Fruit fly (Drosophila melanogaster) whole organism, embryonic: ENCODE data around the gene ab.

Experiments used
- B-H1 ChIP-seq: fragments of 200-800 bp; sonication (Bioruptor generic); IDR thresholded peaks from 3 replicates; pipeline ENCODE4 v1.3.6; 2022; ENCODE audit warnings: missing biosample characterization, missing genetic modification characterization
- CG1024 ChIP-seq: fragments of 200-800 bp; sonication (Bioruptor generic); IDR thresholded peaks from 2 replicates; pipeline ENCODE4 v1.3.6; 2022; ENCODE audit warnings: missing biosample characterization, missing genetic modification characterization
- CG10274 ChIP-seq: fragments of 200-800 bp; sonication (Bioruptor generic); optimal IDR thresholded peaks from 3 replicates; lab custom pipeline; 2017; ENCODE audit warnings: missing biosample characterization, mild to moderate bottlenecking, missing genetic modification characterization
- CG10321 ChIP-seq: fragments of 200-800 bp; sonication (Bioruptor generic); IDR thresholded peaks from 2 replicates; pipeline ENCODE4 v1.3.6; 2022; ENCODE audit warnings: missing biosample characterization, missing genetic modification characterization
- CG11085 ChIP-seq: fragments of 200-800 bp; sonication (Bioruptor generic); IDR thresholded peaks from 2 replicates; pipeline ENCODE4 v1.3.6; 2022; ENCODE audit warnings: missing biosample characterization, missing genetic modification characterization
- CG11560 ChIP-seq: fragments of 200-800 bp; sonication (Bioruptor generic); IDR thresholded peaks from 3 replicates; pipeline ENCODE4 v1.3.6; 2022; ENCODE audit warnings: missing biosample characterization, missing genetic modification characterization
- CG12071 ChIP-seq: fragments of 200-800 bp; sonication (Bioruptor generic); optimal IDR thresholded peaks from 3 replicates; lab custom pipeline; 2018; ENCODE audit warnings: missing biosample characterization, mild to moderate bottlenecking, missing genetic modification characterization
- CG12942 ChIP-seq: fragments of 200-800 bp; sonication (Bioruptor generic); optimal IDR thresholded peaks from 3 replicates; lab custom pipeline; 2016; ENCODE audit warnings: missing biosample characterization, missing genetic modification characterization
- CG14710 ChIP-seq: fragments of 200-800 bp; sonication (Bioruptor generic); optimal IDR thresholded peaks from 3 replicates; lab custom pipeline; 2019; ENCODE audit warnings: missing biosample characterization, mild to moderate bottlenecking, missing genetic modification characterization, moderate library complexity
- CG17385 ChIP-seq: fragments of 200-800 bp; sonication (Bioruptor generic); optimal IDR thresholded peaks from 3 replicates; lab custom pipeline; 2018; ENCODE audit warnings: missing biosample characterization, mild to moderate bottlenecking, missing genetic modification characterization
- CG17912 ChIP-seq: fragments of 200-800 bp; sonication (Bioruptor generic); optimal IDR thresholded peaks from 2 replicates; lab custom pipeline; 2018; ENCODE audit warnings: missing biosample characterization, mild to moderate bottlenecking, missing genetic modification characterization
- CG2120 ChIP-seq: fragments of 200-800 bp; sonication (Bioruptor generic); optimal IDR thresholded peaks from 3 replicates; lab custom pipeline; 2016; ENCODE audit warnings: missing biosample characterization, missing genetic modification characterization
- CG2678 ChIP-seq: fragments of 200-800 bp; sonication (Bioruptor generic); optimal IDR thresholded peaks from 3 replicates; lab custom pipeline; 2019; ENCODE audit warnings: missing biosample characterization, mild to moderate bottlenecking, missing genetic modification characterization, moderate library complexity
- CG3163 ChIP-seq: fragments of 200-800 bp; sonication (Bioruptor generic); optimal IDR thresholded peaks from 3 replicates; lab custom pipeline; 2016; ENCODE audit warnings: missing biosample characterization, missing genetic modification characterization
- CG32772 ChIP-seq: fragments of 200-800 bp; sonication (Bioruptor generic); IDR thresholded peaks from 2 replicates; pipeline ENCODE4 v1.3.6; 2022; ENCODE audit warnings: missing biosample characterization, missing genetic modification characterization
- CG3281 ChIP-seq: fragments of 200-800 bp; sonication (Bioruptor generic); optimal IDR thresholded peaks from 3 replicates; lab custom pipeline; 2017; ENCODE audit warnings: missing biosample characterization, mild to moderate bottlenecking, missing genetic modification characterization
- CG6254 ChIP-seq: fragments of 200-800 bp; sonication (Bioruptor generic); optimal IDR thresholded peaks from 3 replicates; lab custom pipeline; 2017; ENCODE audit warnings: mild to moderate bottlenecking, missing biosample characterization, missing genetic modification reagents, missing genetic modification characterization
- CG6765 ChIP-seq: fragments of 200-800 bp; sonication (Bioruptor generic); optimal IDR thresholded peaks from 3 replicates; lab custom pipeline; 2017; ENCODE audit warnings: missing biosample characterization, mild to moderate bottlenecking, missing genetic modification characterization
- CG7357 ChIP-seq: fragments of 200-800 bp; sonication (Bioruptor generic); IDR thresholded peaks from 3 replicates; pipeline ENCODE4 v1.3.6; 2022; ENCODE audit warnings: missing biosample characterization, missing genetic modification characterization
- CG7372 ChIP-seq: fragments of 200-800 bp; sonication (Bioruptor generic); IDR thresholded peaks from 2 replicates; pipeline ENCODE4 v1.3.6; 2022; ENCODE audit warnings: missing biosample characterization, missing genetic modification characterization
- CG8388 ChIP-seq: fragments of 200-800 bp; sonication (Bioruptor generic); optimal IDR thresholded peaks from 2 replicates; lab custom pipeline; 2019; ENCODE audit warnings: missing biosample characterization, mild to moderate bottlenecking, missing genetic modification characterization, moderate library complexity
- CG8765 ChIP-seq: fragments of 200-800 bp; sonication (Bioruptor generic); IDR thresholded peaks from 2 replicates; pipeline ENCODE4 v1.3.6; 2022; ENCODE audit warnings: missing biosample characterization, missing genetic modification characterization
- CG8944 ChIP-seq: fragments of 200-800 bp; sonication (Bioruptor generic); optimal IDR thresholded peaks from 3 replicates; lab custom pipeline; 2016; ENCODE audit warnings: missing biosample characterization, missing genetic modification characterization
- CTCF ChIP-seq: fragments of 200-800 bp; sonication (Bioruptor generic); optimal IDR thresholded peaks from 2 replicates; lab custom pipeline; 2017; ENCODE audit warnings: missing biosample characterization, mild to moderate bottlenecking, missing genetic modification characterization, moderate library complexity
- Deaf1 ChIP-seq: fragments of 200-800 bp; optimal IDR thresholded peaks from 3 replicates; lab custom pipeline; 2019; ENCODE audit warnings: missing biosample characterization, mild to moderate bottlenecking, missing genetic modification characterization, moderate library complexity
- Fer2 ChIP-seq: fragments of 200-800 bp; sonication (Bioruptor generic); optimal IDR thresholded peaks from 2 replicates; lab custom pipeline; 2018; ENCODE audit warnings: missing biosample characterization, mild to moderate bottlenecking, missing genetic modification characterization, moderate library complexity
- Gsc ChIP-seq: fragments of 200-800 bp; sonication (Bioruptor generic); IDR thresholded peaks from 2 replicates; pipeline ENCODE4 v1.3.6; 2022; ENCODE audit warnings: missing biosample characterization, missing genetic modification characterization
- H2.0 ChIP-seq: fragments of 200-800 bp; sonication (Bioruptor generic); IDR thresholded peaks from 2 replicates; pipeline ENCODE4 v1.3.6; 2022; ENCODE audit warnings: missing biosample characterization, missing genetic modification characterization
- Hr39 ChIP-seq: fragments of >200 bp; optimal IDR thresholded peaks from 2 replicates; lab custom pipeline; 2017
- Med ChIP-seq: fragments of 200-800 bp; sonication (Bioruptor generic); peaks from one replicate; lab custom pipeline; 2016; ENCODE audit warnings: missing biosample characterization, missing genetic modification characterization, mild to moderate bottlenecking, inconsistent platforms, moderate library complexity
- Nf-YC ChIP-seq: fragments of 200-800 bp; optimal IDR thresholded peaks from 3 replicates; lab custom pipeline; 2019; ENCODE audit warnings: missing biosample characterization, mild to moderate bottlenecking, missing genetic modification characterization, moderate library complexity
- Trl ChIP-seq, 3 experiments: fragments of >200 bp in 2 of 3; fragments of 200-800 bp in 1 of 3; sonication (Bioruptor generic) in 1 of 3; optimal IDR thresholded peaks; 2 replicates in 1 of 3; 3 replicates in 2 of 3; lab custom pipeline; 2016 to 2017; ENCODE audit warnings: missing biosample characterization in 1 of 3, missing genetic modification characterization in 1 of 3
- ac ChIP-seq: fragments of 200-800 bp; sonication (Bioruptor generic); optimal IDR thresholded peaks from 3 replicates; lab custom pipeline; 2017; ENCODE audit warnings: missing biosample characterization, mild to moderate bottlenecking, missing genetic modification characterization
- ato ChIP-seq: fragments of 200-800 bp; sonication (Bioruptor generic); IDR thresholded peaks from 2 replicates; pipeline ENCODE4 v1.3.6; 2022; ENCODE audit warnings: missing biosample characterization, missing genetic modification characterization; ENCODE audit not compliant: partially characterized antibody
- bigmax ChIP-seq: fragments of 200-800 bp; sonication (Bioruptor generic); optimal IDR thresholded peaks from 2 replicates; lab custom pipeline; 2018; ENCODE audit warnings: missing biosample characterization, mild to moderate bottlenecking, missing genetic modification characterization
- bowl ChIP-seq: fragments of 200-800 bp; sonication (Bioruptor generic); IDR thresholded peaks from 2 replicates; pipeline ENCODE4 v1.3.6; 2022; ENCODE audit warnings: missing biosample characterization, missing genetic modification characterization
- caup ChIP-seq: fragments of 200-800 bp; sonication (Bioruptor generic); optimal IDR thresholded peaks from 3 replicates; lab custom pipeline; 2017; ENCODE audit warnings: missing biosample characterization, mild to moderate bottlenecking, missing genetic modification characterization, moderate library complexity; ENCODE audit not compliant: severe bottlenecking
- dm ChIP-seq: fragments of 200-800 bp; sonication (Bioruptor generic); optimal IDR thresholded peaks from 3 replicates; lab custom pipeline; 2016; ENCODE audit warnings: missing biosample characterization, missing genetic modification characterization
- exex ChIP-seq: fragments of 200-800 bp; sonication (Bioruptor generic); optimal IDR thresholded peaks from 4 replicates; lab custom pipeline; 2018; ENCODE audit warnings: missing biosample characterization, mild to moderate bottlenecking, missing genetic modification characterization, moderate library complexity
- ftz-f1 ChIP-seq: fragments of 200-800 bp; sonication (Bioruptor generic); optimal IDR thresholded peaks from 2 replicates; lab custom pipeline; 2016; ENCODE audit warnings: missing biosample characterization, missing genetic modification characterization
- fu2 ChIP-seq: fragments of 200-800 bp; sonication (Bioruptor generic); optimal IDR thresholded peaks from 2 replicates; lab custom pipeline; 2016; ENCODE audit warnings: missing biosample characterization, missing genetic modification characterization
- grn ChIP-seq: fragments of 200-800 bp; sonication (Bioruptor generic); optimal IDR thresholded peaks from 3 replicates; lab custom pipeline; 2017; ENCODE audit warnings: missing biosample characterization, missing genetic modification characterization
- gsb-n ChIP-seq: fragments of 200-800 bp; sonication (Bioruptor generic); optimal IDR thresholded peaks from 3 replicates; lab custom pipeline; 2018; ENCODE audit warnings: missing biosample characterization, mild to moderate bottlenecking, missing genetic modification characterization
- hth ChIP-seq: fragments of >200 bp; optimal IDR thresholded peaks from 2 replicates; lab custom pipeline; 2017; ENCODE audit warnings: inconsistent platforms
- ken ChIP-seq: fragments of 200-800 bp; sonication (Bioruptor generic); IDR thresholded peaks from 3 replicates; pipeline ENCODE4 v1.3.6; 2022; ENCODE audit warnings: missing biosample characterization, missing genetic modification characterization
- pita ChIP-seq: fragments of 200-800 bp; sonication (Bioruptor generic); optimal IDR thresholded peaks from 2 replicates; lab custom pipeline; 2017; ENCODE audit warnings: missing biosample characterization, mild to moderate bottlenecking, missing genetic modification characterization
- pum ChIP-seq: fragments of 200-800 bp; sonication (Bioruptor generic); optimal IDR thresholded peaks from 2 replicates; lab custom pipeline; 2016; ENCODE audit warnings: missing biosample characterization, missing genetic modification characterization
- sens-2 ChIP-seq: fragments of 200-800 bp; sonication (Bioruptor generic); IDR thresholded peaks from 2 replicates; pipeline ENCODE4 v1.3.6; 2022; ENCODE audit warnings: missing biosample characterization, missing genetic modification characterization
- slbo ChIP-seq: fragments of 200-800 bp; sonication (Bioruptor generic); IDR thresholded peaks from 2 replicates; pipeline ENCODE4 v1.3.6; 2022; ENCODE audit warnings: missing biosample characterization, missing genetic modification characterization
- slou ChIP-seq: fragments of 200-800 bp; sonication (Bioruptor generic); optimal IDR thresholded peaks from 3 replicates; lab custom pipeline; 2016; ENCODE audit warnings: missing biosample characterization, missing genetic modification characterization
- slp2 ChIP-seq: fragments of 200-800 bp; sonication (Bioruptor generic); optimal IDR thresholded peaks from 2 replicates; lab custom pipeline; 2016; ENCODE audit warnings: missing biosample characterization, missing genetic modification characterization
- unpg ChIP-seq: fragments of 200-800 bp; sonication (Bioruptor generic); optimal IDR thresholded peaks from 3 replicates; lab custom pipeline; 2018; ENCODE audit warnings: missing biosample characterization, mild to moderate bottlenecking, missing genetic modification characterization, moderate library complexity
- usp ChIP-seq: fragments of >200 bp; optimal IDR thresholded peaks from 2 replicates; lab custom pipeline; 2017; ENCODE audit warnings: missing biosample characterization, missing genetic modification characterization

Gene ab

dm6 chr2L:11192691-11193090, 17.8 kb upstream of the ab start (continued):
- no peak for TF ChIP-seq ftz-f1
- no peak for TF ChIP-seq CG10274 (GFP tag; lab: Kevin White, UChicago)
- peak; percentile 78 for TF ChIP-seq CG8388 (GFP tag; lab: Kevin White, UChicago)
- TF ChIP-seq CG2120 = no peak
- TF ChIP-seq usp (GFP tag; lab: Kevin White, UChicago) = no peak
- peak; percentile 30; the same call in 1 of the 2 replicates for TF ChIP-seq CG32772 (GFP tag; lab: Robert Waterston, UW)
- TF ChIP-seq CG1024 = no peak
- TF ChIP-seq H2.0 = peak; percentile 41; the same call in 1 of the 2 replicates
- peak; percentile 5 for TF ChIP-seq fu2 (GFP tag; lab: Kevin White, UChicago)
- peak; percentile 55 for TF ChIP-seq CG14710 (tag; lab: Kevin White, UChicago)
- no peak for TF ChIP-seq Deaf1 (tag; lab: Kevin White, UChicago)
- TF ChIP-seq CG17912 (GFP tag; lab: Kevin White, UChicago) = no peak
- TF ChIP-seq grn (GFP tag; lab: Kevin White, UChicago) = no peak
- no peak for TF ChIP-seq CG3281 (GFP tag; lab: Kevin White, UChicago)
- TF ChIP-seq CG6254 (GFP tag; lab: Kevin White, UChicago) = peak; percentile 20
- no peak for TF ChIP-seq Fer2 (tag; lab: Kevin White, UChicago)
- peak; percentile 48 for TF ChIP-seq CG12942
- peak; percentile 63; the same call in 2 of the 3 replicates for TF ChIP-seq ken (GFP tag; lab: Robert Waterston, UW)
- no peak for TF ChIP-seq CG12071
- TF ChIP-seq ato = no peak
- no peak for TF ChIP-seq CG11560 (tag; lab: Robert Waterston, UW)
- peak; percentile 84 for TF ChIP-seq gsb-n (tag; lab: Kevin White, UChicago)
- TF ChIP-seq bowl (GFP tag; lab: Robert Waterston, UW) = no peak
- TF ChIP-seq dm (GFP tag; lab: Kevin White, UChicago) = peak; percentile 16
- TF ChIP-seq CG8765 (GFP tag; lab: Robert Waterston, UW) = peak; percentile 36; the same call in 1 of the 2 replicates
- no peak for TF ChIP-seq pita (GFP tag; lab: Kevin White, UChicago)
- no peak for TF ChIP-seq ac (GFP tag; lab: Kevin White, UChicago)
- no peak for TF ChIP-seq Hr39 (lab: Kevin White, UChicago)
- no peak for TF ChIP-seq CTCF
- no peak for TF ChIP-seq slbo (GFP tag; lab: Robert Waterston, UW)
- TF ChIP-seq unpg (GFP tag; lab: Kevin White, UChicago) = peak; percentile 81
- no peak for TF ChIP-seq CG11085 (GFP tag; lab: Robert Waterston, UW)
- TF ChIP-seq exex (tag; lab: Kevin White, UChicago) = no peak
- TF ChIP-seq Gsc (GFP tag; lab: Robert Waterston, UW) = 0 out of 2 replicates have a peak, but pooled peaks have one; percentile 20
- TF ChIP-seq Nf-YC = no peak
- peak; percentile 58 for TF ChIP-seq sens-2
- TF ChIP-seq slp2 (GFP tag; lab: Kevin White, UChicago) = peak; percentile 67
- no peak for TF ChIP-seq CG10321 (GFP tag; lab: Robert Waterston, UW)
- TF ChIP-seq caup (GFP tag; lab: Kevin White, UChicago) = no peak
- peak; percentile 39 for TF ChIP-seq pum
- TF ChIP-seq Med = peak; percentile 80
- peak; percentile 32; the same call in 1 of the 3 replicates for TF ChIP-seq CG7357 (GFP tag; lab: Robert Waterston, UW)
- no peak for TF ChIP-seq CG7372 (GFP tag; lab: Robert Waterston, UW)
- TF ChIP-seq CG6765 (GFP tag; lab: Kevin White, UChicago) = no peak
- peak; percentile 64 for TF ChIP-seq CG17385 (GFP tag; lab: Kevin White, UChicago)
- 0 out of 3 replicates have a peak, but pooled peaks have one; percentile 20 for TF ChIP-seq B-H1 (GFP tag; lab: Robert Waterston, UW)
- peak; percentile 3 for TF ChIP-seq CG3163
- TF ChIP-seq CG2678 (tag; lab: Kevin White, UChicago) = peak; percentile 59
- peak; percentile 61 for TF ChIP-seq CG8944 (GFP tag; lab: Kevin White, UChicago)
- no peak for TF ChIP-seq hth (lab: Kevin White, UChicago)
- TF ChIP-seq slou (GFP tag; lab: Kevin White, UChicago) = no peak
- TF ChIP-seq Trl (optimal IDR thresholded peaks at IDR 0.05; lab: Kevin White, UChicago) = no peak
- TF ChIP-seq Trl (GFP tag; optimal IDR thresholded peaks at IDR 0.05; lab: Kevin White, UChicago) = no peak
- no peak for TF ChIP-seq bigmax (GFP tag; lab: Kevin White, UChicago)
